Fruit fly (Drosophila melanogaster) whole organism, embryonic: ENCODE data around the gene CG34269.

Experiments used
- Bdp1 ChIP-seq: fragments of 200-800 bp; sonication (Bioruptor generic); optimal IDR thresholded peaks from 3 replicates; lab custom pipeline; 2016; ENCODE audit warnings: missing biosample characterization, missing genetic modification characterization
- Blimp-1 ChIP-seq: fragments of 200-800 bp; sonication (Bioruptor generic); optimal IDR thresholded peaks from 3 replicates; lab custom pipeline; 2018; ENCODE audit warnings: missing biosample characterization, missing genetic modification characterization, mild to moderate bottlenecking, moderate library complexity, missing genetic modification reagents
- CG12236 ChIP-seq: fragments of 200-800 bp; sonication (Bioruptor generic); optimal IDR thresholded peaks from 2 replicates; lab custom pipeline; 2016; ENCODE audit warnings: missing biosample characterization, missing genetic modification characterization
- CG12659 ChIP-seq: fragments of 200-800 bp; sonication (Bioruptor generic); optimal IDR thresholded peaks from 3 replicates; lab custom pipeline; 2017; ENCODE audit warnings: mild to moderate bottlenecking, missing biosample characterization, missing genetic modification reagents, missing genetic modification characterization
- CG12744 ChIP-seq: fragments of 200-800 bp; sonication (Bioruptor generic); optimal IDR thresholded peaks from 2 replicates; lab custom pipeline; 2016; ENCODE audit warnings: missing biosample characterization, missing genetic modification characterization
- CG13287 ChIP-seq: fragments of 200-800 bp; sonication (Bioruptor generic); IDR thresholded peaks from 2 replicates; pipeline ENCODE4 v1.3.6; 2022; ENCODE audit warnings: missing biosample characterization, missing genetic modification characterization; ENCODE audit not compliant: partially characterized antibody
- CG13894 ChIP-seq: fragments of 200-800 bp; sonication (Bioruptor generic); optimal IDR thresholded peaks from 3 replicates; lab custom pipeline; 2018; ENCODE audit warnings: missing biosample characterization, mild to moderate bottlenecking, missing genetic modification characterization, moderate library complexity
- CG15011 ChIP-seq: fragments of 200-800 bp; sonication (Bioruptor generic); optimal IDR thresholded peaks from 3 replicates; lab custom pipeline; 2018; ENCODE audit warnings: missing biosample characterization, mild to moderate bottlenecking, missing genetic modification characterization
- CG15073 ChIP-seq: fragments of 200-800 bp; sonication (Bioruptor generic); optimal IDR thresholded peaks from 2 replicates; lab custom pipeline; 2016; ENCODE audit warnings: missing biosample characterization, missing genetic modification characterization
- CG17385 ChIP-seq: fragments of 200-800 bp; sonication (Bioruptor generic); optimal IDR thresholded peaks from 3 replicates; lab custom pipeline; 2018; ENCODE audit warnings: missing biosample characterization, mild to moderate bottlenecking, missing genetic modification characterization
- CG18262 ChIP-seq: fragments of 200-800 bp; optimal IDR thresholded peaks from 3 replicates; lab custom pipeline; 2019; ENCODE audit warnings: missing biosample characterization, mild to moderate bottlenecking, missing genetic modification characterization, moderate library complexity
- CG2120 ChIP-seq: fragments of 200-800 bp; sonication (Bioruptor generic); optimal IDR thresholded peaks from 3 replicates; lab custom pipeline; 2016; ENCODE audit warnings: missing biosample characterization, missing genetic modification characterization
- CG3065 ChIP-seq: fragments of 200-800 bp; sonication (Bioruptor generic); optimal IDR thresholded peaks from 2 replicates; lab custom pipeline; 2016; ENCODE audit warnings: missing biosample characterization, missing genetic modification characterization
- CG4328 ChIP-seq: fragments of 200-800 bp; sonication (Bioruptor generic); optimal IDR thresholded peaks from 3 replicates; lab custom pipeline; 2017; ENCODE audit warnings: missing biosample characterization, missing genetic modification reagents, missing genetic modification characterization
- CG4820 ChIP-seq: fragments of 200-800 bp; sonication (Bioruptor generic); optimal IDR thresholded peaks from 3 replicates; lab custom pipeline; 2016; ENCODE audit warnings: missing biosample characterization, missing genetic modification characterization
- CG4854 ChIP-seq: fragments of 200-800 bp; sonication (Bioruptor generic); optimal IDR thresholded peaks from 2 replicates; lab custom pipeline; 2016; ENCODE audit warnings: missing biosample characterization, missing genetic modification characterization, inconsistent platforms
- CG6813 ChIP-seq: fragments of 200-800 bp; sonication (Bioruptor generic); optimal IDR thresholded peaks from 2 replicates; lab custom pipeline; 2017; ENCODE audit warnings: missing biosample characterization, missing genetic modification characterization, mild to moderate bottlenecking, moderate library complexity, missing genetic modification reagents
- CG8924 ChIP-seq: fragments of 200-800 bp; optimal IDR thresholded peaks from 3 replicates; lab custom pipeline; 2019; ENCODE audit warnings: missing biosample characterization, mild to moderate bottlenecking, missing genetic modification characterization, moderate library complexity
- CG9215 ChIP-seq: fragments of 200-800 bp; sonication (Bioruptor generic); IDR thresholded peaks from 2 replicates; pipeline ENCODE4 v1.3.6; 2022; ENCODE audit warnings: missing biosample characterization, missing genetic modification characterization
- CG9817 ChIP-seq: fragments of 200-800 bp; sonication (Bioruptor generic); optimal IDR thresholded peaks from 2 replicates; lab custom pipeline; 2018; ENCODE audit warnings: missing biosample characterization, mild to moderate bottlenecking, missing genetic modification characterization, moderate library complexity
- Dad ChIP-seq: fragments of 200-800 bp; sonication (Bioruptor generic); optimal IDR thresholded peaks from 3 replicates; lab custom pipeline; 2016; ENCODE audit warnings: missing biosample characterization, missing genetic modification characterization
- Dip2 ChIP-seq: fragments of 200-800 bp; sonication (Bioruptor generic); IDR thresholded peaks from 2 replicates; pipeline ENCODE4 v1.3.6; 2022; ENCODE audit warnings: missing biosample characterization, missing genetic modification characterization
- Doc3 ChIP-seq: fragments of 200-800 bp; sonication (Bioruptor generic); IDR thresholded peaks from 3 replicates; pipeline ENCODE4 v1.3.6; 2022; ENCODE audit warnings: missing biosample characterization, missing genetic modification characterization; ENCODE audit not compliant: partially characterized antibody
- Ets65A ChIP-seq: fragments of 200-800 bp; sonication (Bioruptor generic); peaks from one replicate; lab custom pipeline; 2016; ENCODE audit warnings: missing biosample characterization, missing genetic modification characterization
- Ets97D ChIP-seq: fragments of 200-800 bp; sonication (Bioruptor generic); optimal IDR thresholded peaks from 3 replicates; lab custom pipeline; 2016; ENCODE audit warnings: missing biosample characterization, missing genetic modification characterization
- HLHmδ ChIP-seq: fragments of 200-800 bp; sonication (Bioruptor generic); optimal IDR thresholded peaks from 2 replicates; lab custom pipeline; 2018; ENCODE audit warnings: missing biosample characterization, mild to moderate bottlenecking, missing genetic modification characterization, moderate library complexity
- NC2α ChIP-seq: fragments of 200-800 bp; sonication (Bioruptor generic); optimal IDR thresholded peaks from 2 replicates; lab custom pipeline; 2016; ENCODE audit warnings: missing biosample characterization, missing genetic modification characterization
- Pdp1 ChIP-seq, 2 experiments: fragments of 200-800 bp; sonication (Bioruptor generic); optimal IDR thresholded peaks; 3 replicates each; lab custom pipeline; 2016; ENCODE audit warnings: missing biosample characterization in 2 of 2, missing genetic modification characterization in 2 of 2, mild to moderate bottlenecking in 1 of 2, moderate library complexity in 1 of 2
- Ptx1 ChIP-seq: fragments of 200-800 bp; sonication (Bioruptor generic); IDR thresholded peaks from 2 replicates; pipeline ENCODE4 v1.3.6; 2022; ENCODE audit warnings: missing biosample characterization, missing genetic modification characterization
- Six4 ChIP-seq: fragments of 200-800 bp; sonication (Bioruptor generic); optimal IDR thresholded peaks from 2 replicates; lab custom pipeline; 2016; ENCODE audit warnings: missing biosample characterization, missing genetic modification characterization
- Ssrp ChIP-seq: fragments of 200-800 bp; sonication (Bioruptor generic); optimal IDR thresholded peaks from 2 replicates; lab custom pipeline; 2018; ENCODE audit warnings: missing biosample characterization, mild to moderate bottlenecking, missing genetic modification characterization, moderate library complexity
- Xrp1 ChIP-seq: fragments of 200-800 bp; sonication (Bioruptor generic); IDR thresholded peaks from 2 replicates; pipeline ENCODE4 v1.3.6; 2022; ENCODE audit warnings: missing biosample characterization, missing genetic modification characterization
- ash1 ChIP-seq: fragments of 200-800 bp; sonication (Bioruptor generic); optimal IDR thresholded peaks from 2 replicates; lab custom pipeline; 2018; ENCODE audit warnings: missing biosample characterization, mild to moderate bottlenecking, missing genetic modification characterization
- cas ChIP-seq: fragments of 200-800 bp; sonication (Bioruptor generic); IDR thresholded peaks from 2 replicates; pipeline ENCODE4 v1.3.6; 2022; ENCODE audit warnings: missing biosample characterization, missing genetic modification characterization
- chif ChIP-seq, 2 experiments: fragments of 200-800 bp; sonication (Bioruptor generic); optimal IDR thresholded peaks; 3 replicates each; lab custom pipeline; 2016; ENCODE audit warnings: missing biosample characterization in 2 of 2, missing genetic modification characterization in 2 of 2
- chn ChIP-seq: fragments of 200-800 bp; sonication (Bioruptor generic); optimal IDR thresholded peaks from 2 replicates; lab custom pipeline; 2016; ENCODE audit warnings: missing biosample characterization, missing genetic modification characterization
- dimm ChIP-seq: fragments of 200-800 bp; sonication (Bioruptor generic); IDR thresholded peaks from 2 replicates; pipeline ENCODE4 v1.3.6; 2022; ENCODE audit warnings: missing biosample characterization, missing genetic modification characterization
- dmrt99B ChIP-seq: fragments of 200-800 bp; sonication (Bioruptor generic); optimal IDR thresholded peaks from 2 replicates; lab custom pipeline; 2018; ENCODE audit warnings: missing biosample characterization, mild to moderate bottlenecking, missing genetic modification characterization, moderate library complexity
- esg ChIP-seq: fragments of 200-800 bp; sonication (Bioruptor generic); conservative IDR thresholded peaks from 2 replicates; pipeline ENCODE4 v1.3.6; 2022; ENCODE audit warnings: missing biosample characterization, missing genetic modification characterization
- ham ChIP-seq: fragments of 200-800 bp; sonication (Bioruptor generic); IDR thresholded peaks from 2 replicates; pipeline ENCODE4 v1.3.6; 2022; ENCODE audit warnings: missing biosample characterization, missing genetic modification characterization
- her ChIP-seq: fragments of 200-800 bp; sonication (Bioruptor generic); optimal IDR thresholded peaks from 2 replicates; lab custom pipeline; 2016; ENCODE audit warnings: missing biosample characterization, missing genetic modification characterization
- jumu ChIP-seq: fragments of 200-800 bp; sonication (Bioruptor generic); optimal IDR thresholded peaks from 3 replicates; lab custom pipeline; 2016; ENCODE audit warnings: missing biosample characterization, missing genetic modification characterization
- nom ChIP-seq: fragments of 200-800 bp; sonication (Bioruptor generic); optimal IDR thresholded peaks from 2 replicates; lab custom pipeline; 2017; ENCODE audit warnings: missing biosample characterization, missing genetic modification characterization, mild to moderate bottlenecking, moderate library complexity, missing genetic modification reagents
- onecut ChIP-seq: fragments of 200-800 bp; sonication (Bioruptor generic); IDR thresholded peaks from 2 replicates; pipeline ENCODE4 v1.3.6; 2022; ENCODE audit warnings: missing biosample characterization, missing genetic modification characterization
- pan ChIP-seq, 4 experiments: fragments of >200 bp in 3 of 4; fragments of 200-800 bp in 1 of 4; sonication (Bioruptor generic) in 1 of 4; optimal IDR thresholded peaks in 3 of 4; IDR thresholded peaks in 1 of 4; 2 replicates each; pipeline versions ENCODE4 v1.3.6 to Lab custom; 2017 to 2022; ENCODE audit warnings: missing biosample characterization in 2 of 4, missing genetic modification characterization in 2 of 4, mixed read lengths in 1 of 4
- pho ChIP-seq: fragments of 200-800 bp; sonication (Bioruptor generic); optimal IDR thresholded peaks from 2 replicates; lab custom pipeline; 2016; ENCODE audit warnings: missing biosample characterization, missing genetic modification characterization
- row ChIP-seq: fragments of 200-800 bp; sonication (Bioruptor generic); IDR thresholded peaks from 3 replicates; pipeline ENCODE4 v1.3.6; 2022; ENCODE audit warnings: missing biosample characterization, missing genetic modification characterization
- sc ChIP-seq, 3 experiments: fragments of >200 bp in 2 of 3; fragments of 200-800 bp in 1 of 3; sonication (Bioruptor generic) in 1 of 3; optimal IDR thresholded peaks; 2 replicates in 2 of 3; 3 replicates in 1 of 3; lab custom pipeline; 2017; ENCODE audit warnings: mild to moderate bottlenecking in 1 of 3, missing biosample characterization in 1 of 3, missing genetic modification characterization in 1 of 3, missing genetic modification reagents in 1 of 3
- stc ChIP-seq: fragments of 200-800 bp; sonication (Bioruptor generic); IDR thresholded peaks from 2 replicates; pipeline ENCODE4 v1.3.6; 2022; ENCODE audit warnings: missing biosample characterization, missing genetic modification characterization
- wek ChIP-seq: fragments of 200-800 bp; sonication (Bioruptor generic); optimal IDR thresholded peaks from 3 replicates; lab custom pipeline; 2018; ENCODE audit warnings: missing biosample characterization, mild to moderate bottlenecking, missing genetic modification characterization, moderate library complexity

CG34269 gene

dm6 chr3L:533807-534206, 5.7 kb downstream of the CG34269 start (continued):
- TF ChIP-seq esg (GFP tag; lab: Robert Waterston, UW) (peak; percentile 22; the same call in 1 of the 2 replicates), cas (GFP tag; lab: Robert Waterston, UW) (no peak), sc (optimal IDR thresholded peaks at IDR 0.05; lab: Kevin White, UChicago) (no peak), sc (GFP tag; optimal IDR thresholded peaks at IDR 0.05; lab: Kevin White, UChicago) (no peak), CG8924 (tag; lab: Kevin White, UChicago) (peak; percentile 6), ham (GFP tag; lab: Robert Waterston, UW) (no peak), CG6813 (no peak), CG3065 (GFP tag; lab: Kevin White, UChicago) (no peak), CG9817 (tag; lab: Kevin White, UChicago) (no peak), Ets65A (GFP tag; lab: Kevin White, UChicago) (no peak), CG18262 (tag; lab: Kevin White, UChicago) (peak; percentile 8), HLHmδ (GFP tag; lab: Kevin White, UChicago) (no peak), CG15073 (no peak), ash1 (GFP tag; lab: Kevin White, UChicago) (no peak), chif (GFP tag; optimal IDR thresholded peaks at IDR 0.05; lab: Kevin White, UChicago) (no peak), wek (GFP tag; lab: Kevin White, UChicago) (no peak), CG17385 (GFP tag; lab: Kevin White, UChicago) (peak; percentile 23), Ssrp (tag; lab: Kevin White, UChicago) (peak; percentile 3), Six4 (GFP tag; lab: Kevin White, UChicago) (no peak), Dip2 (no peak), pho (GFP tag; lab: Kevin White, UChicago) (no peak), dimm (no peak), her (GFP tag; lab: Kevin White, UChicago) (no peak), Xrp1 (GFP tag; lab: Robert Waterston, UW) (peak; percentile 64), CG12659 (GFP tag; lab: Kevin White, UChicago) (no peak), CG9215 (GFP tag; lab: Robert Waterston, UW) (no peak), CG4820 (no peak), stc (GFP tag; lab: Robert Waterston, UW) (peak; percentile 49), Dad (GFP tag; lab: Kevin White, UChicago) (no peak), pan (optimal IDR thresholded peaks at IDR 0.05; lab: Kevin White, UChicago) (no peak), pan (GFP tag; optimal IDR thresholded peaks at IDR 0.05 in 1 of 2, IDR thresholded peaks at IDR 0.05 in 1 of 2) (peak in 1 of 2 experiments; percentile 39), CG12744 (no peak), jumu (GFP tag; lab: Kevin White, UChicago) (no peak), nom (GFP tag; lab: Kevin White, UChicago) (no peak), Ets97D (GFP tag; lab: Kevin White, UChicago) (no peak), CG2120 (GFP tag; lab: Kevin White, UChicago) (no peak), CG15011 (GFP tag; lab: Kevin White, UChicago) (no peak), NC2α (GFP tag; lab: Kevin White, UChicago) (no peak), CG13894 (tag; lab: Kevin White, UChicago) (no peak), Ptx1 (GFP tag; lab: Robert Waterston, UW) (0 out of 2 replicates have a peak, but pooled peaks have one; percentile 27), dmrt99B (tag; lab: Kevin White, UChicago) (peak; percentile 7), CG4328 (GFP tag; lab: Kevin White, UChicago) (no peak), Doc3 (GFP tag; lab: Robert Waterston, UW) (peak; percentile 69), onecut (GFP tag; lab: Robert Waterston, UW) (no peak), row (GFP tag; lab: Robert Waterston, UW) (peak; percentile 59), CG12236 (GFP tag; lab: Kevin White, UChicago) (no peak), Pdp1 (GFP tag; optimal IDR thresholded peaks at IDR 0.05; lab: Kevin White, UChicago) (peak in 1 of 2 experiments; percentile 3), CG4854 (no peak), Blimp-1 (GFP tag; lab: Kevin White, UChicago) (peak; percentile 38), chn (GFP tag; lab: Kevin White, UChicago) (no peak), CG13287 (no peak), Bdp1 (no peak)
